Fruit fly (Drosophila melanogaster): Measurements from ENCODE around the gene CG42747.

The CG42747 gene

DNA sequence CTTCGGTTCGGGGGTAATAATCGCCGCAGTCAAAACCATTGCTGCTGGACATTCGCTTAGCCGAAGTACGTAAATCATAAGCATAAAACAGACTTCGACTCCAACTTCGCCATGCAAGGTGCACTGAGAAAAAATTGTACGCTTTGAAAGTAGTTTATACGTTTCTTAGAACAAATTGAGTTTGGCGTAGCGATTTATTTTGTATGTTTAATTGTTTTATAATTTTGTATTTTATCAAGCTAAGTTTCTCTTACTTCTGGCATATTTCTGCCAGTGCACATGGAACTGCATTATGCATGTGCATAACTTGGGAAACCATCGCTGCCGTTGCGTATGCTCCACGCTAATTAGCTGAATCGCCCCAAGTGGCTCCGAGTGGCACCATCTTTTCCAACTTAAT lies 82.4 kb downstream of the CG42747 start (continued):
- TF ChIP-seq MTF-1 (GFP tag; optimal IDR thresholded peaks at IDR 0.05; ENCODE audit: borderline replicate concordance), result no peak
- no peak for TF ChIP-seq CG15011 (GFP tag; optimal IDR thresholded peaks at IDR 0.05)
- TF ChIP-seq CG1602 (GFP tag; optimal IDR thresholded peaks at IDR 0.05), result no peak
- no peak for TF ChIP-seq run (tag; optimal IDR thresholded peaks at IDR 0.05)
- no peak for TF ChIP-seq CkIIα-i1 (GFP tag; IDR thresholded peaks at IDR 0.05)
- TF ChIP-seq Camta (GFP tag; optimal IDR thresholded peaks at IDR 0.05), result no peak
- TF ChIP-seq CG4707 (GFP tag; optimal IDR thresholded peaks at IDR 0.05), result peak; percentile 11
- TF ChIP-seq exex (tag; optimal IDR thresholded peaks at IDR 0.05), result no peak
- no peak for TF ChIP-seq CG10321 (GFP tag; IDR thresholded peaks at IDR 0.05)
- no peak for TF ChIP-seq CG12104 (GFP tag; optimal IDR thresholded peaks at IDR 0.05)
- TF ChIP-seq sna (GFP tag; IDR thresholded peaks at IDR 0.05; ENCODE audit: partially characterized antibody), result no peak
- no peak for TF ChIP-seq unc-4 (GFP tag; IDR thresholded peaks at IDR 0.05; ENCODE audit: partially characterized antibody)
- TF ChIP-seq dan (GFP tag; IDR thresholded peaks at IDR 0.05), result no peak
- TF ChIP-seq Ets65A (GFP tag), result no peak
- no peak for TF ChIP-seq CG11696 (GFP tag; IDR thresholded peaks at IDR 0.05)
- TF ChIP-seq peb (GFP tag; IDR thresholded peaks at IDR 0.05), result no peak
- no peak for TF ChIP-seq TFAM (GFP tag; optimal IDR thresholded peaks at IDR 0.05)
- TF ChIP-seq klu (GFP tag; IDR thresholded peaks at IDR 0.05), result no peak
- no peak for TF ChIP-seq ase (GFP tag; IDR thresholded peaks at IDR 0.05)
- no peak for TF ChIP-seq CG2678 (tag; optimal IDR thresholded peaks at IDR 0.05)
- TF ChIP-seq slou (GFP tag; optimal IDR thresholded peaks at IDR 0.05), result no peak
- TF ChIP-seq C15 (GFP tag; IDR thresholded peaks at IDR 0.05), result no peak
- TF ChIP-seq usp (GFP tag; optimal IDR thresholded peaks at IDR 0.05), result no peak
- TF ChIP-seq CG18262 (tag; optimal IDR thresholded peaks at IDR 0.05), result peak; percentile 40
- TF ChIP-seq CG17361 (GFP tag; IDR thresholded peaks at IDR 0.05), result no peak
- no peak for TF ChIP-seq Neu2 (GFP tag; optimal IDR thresholded peaks at IDR 0.05; ENCODE audit: borderline replicate concordance)
- TF ChIP-seq Atf-2 (GFP tag; optimal IDR thresholded peaks at IDR 0.05), result no peak
- no peak for TF ChIP-seq CG3995 (GFP tag; optimal IDR thresholded peaks at IDR 0.05)
- peak; percentile 1 for TF ChIP-seq CG15269 (tag; optimal IDR thresholded peaks at IDR 0.05)
- TF ChIP-seq CG15479 (GFP tag; optimal IDR thresholded peaks at IDR 0.05), result no peak
- no peak for TF ChIP-seq sug (tag; optimal IDR thresholded peaks at IDR 0.05)
- TF ChIP-seq Opbp (GFP tag; IDR thresholded peaks at IDR 0.05; ENCODE audit: partially characterized antibody), result no peak
- no peak for TF ChIP-seq GATAe (GFP tag; conservative IDR thresholded peaks at IDR 0.05)
- no peak for TF ChIP-seq Six4 (GFP tag; optimal IDR thresholded peaks at IDR 0.05)
- no peak for TF ChIP-seq CG14860 (GFP tag; IDR thresholded peaks at IDR 0.05; ENCODE audit: partially characterized antibody)
- TF ChIP-seq CG12769 (tag; optimal IDR thresholded peaks at IDR 0.05), result no peak
- TF ChIP-seq Rfx (GFP tag; IDR thresholded peaks at IDR 0.05), result no peak
- TF ChIP-seq CG17385 (GFP tag; optimal IDR thresholded peaks at IDR 0.05), result no peak
- TF ChIP-seq Hr51 (GFP tag; optimal IDR thresholded peaks at IDR 0.05), result peak in 1 of 2 experiments; percentile 60
- TF ChIP-seq mirr (GFP tag; optimal IDR thresholded peaks at IDR 0.05), result no peak
- TF ChIP-seq ewg (GFP tag; optimal IDR thresholded peaks at IDR 0.05), result peak; percentile 10
- TF ChIP-seq CG10565 (GFP tag; optimal IDR thresholded peaks at IDR 0.05), result no peak
- no peak for TF ChIP-seq Aef1 (GFP tag; IDR thresholded peaks at IDR 0.05)
- no peak for TF ChIP-seq CG9817 (tag; optimal IDR thresholded peaks at IDR 0.05)
- TF ChIP-seq nom (GFP tag; optimal IDR thresholded peaks at IDR 0.05), result peak; percentile 7
- no peak for TF ChIP-seq CG7928 (GFP tag; optimal IDR thresholded peaks at IDR 0.05)
- TF ChIP-seq CG11085 (GFP tag; IDR thresholded peaks at IDR 0.05), result no peak
- TF ChIP-seq ATbp (GFP tag; optimal IDR thresholded peaks at IDR 0.05), result peak; percentile 58
- no peak for TF ChIP-seq mam (GFP tag; optimal IDR thresholded peaks at IDR 0.05)
- no peak for TF ChIP-seq crol (GFP tag; IDR thresholded peaks at IDR 0.05)
- peak; percentile 31 for TF ChIP-seq Xbp1 (GFP tag; optimal IDR thresholded peaks at IDR 0.05)
- no peak for TF ChIP-seq schlank (tag; optimal IDR thresholded peaks at IDR 0.05)
